Fruit fly (Drosophila melanogaster): ENCODE results near the gene CG10984.

DNA sequence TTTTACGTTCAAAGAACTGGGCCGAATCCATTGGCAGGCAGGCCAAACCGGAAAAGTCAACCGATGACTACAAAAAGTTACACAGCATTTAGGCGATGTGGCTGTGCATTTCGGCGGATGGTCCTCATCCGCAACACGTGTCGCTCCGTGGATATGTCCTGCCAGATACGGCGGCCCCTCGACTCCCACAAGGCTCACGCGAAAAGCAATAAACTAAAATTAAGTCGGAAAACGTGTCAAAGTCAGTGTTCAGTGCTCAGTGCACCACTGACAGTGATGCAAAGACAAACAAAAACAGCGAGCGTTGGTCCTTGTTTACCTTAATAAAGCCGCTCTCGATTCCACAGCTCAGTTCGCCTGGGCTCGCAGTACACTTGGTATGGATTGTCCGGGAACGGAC lies 20.3 kb upstream of the CG10984 start:
- TF ChIP-seq CG9139 (GFP tag; optimal IDR thresholded peaks at IDR 0.05) (no peak), fd85E (GFP tag; optimal IDR thresholded peaks at IDR 0.05) (no peak), Met (GFP tag; optimal IDR thresholded peaks at IDR 0.05) (no peak), topi (GFP tag; optimal IDR thresholded peaks at IDR 0.05) (no peak)
